Worm (Caenorhabditis elegans) whole organism, early embryonic: Measurements from ENCODE around the gene ire-1.

Experiments used
- ceh-13 ChIP-seq: fragments of 200-800 bp; sonication (Bioruptor generic); optimal IDR thresholded peaks from 2 replicates; lab custom pipeline; 2018; ENCODE audit warnings: mild to moderate bottlenecking, missing genetic modification characterization, missing compliant biosample characterization
- ets-7 ChIP-seq: sonication (generic microtip); optimal IDR thresholded peaks from 2 replicates; lab custom pipeline; 2016; ENCODE audit warnings: missing genotype, missing genetic modification characterization, missing compliant biosample characterization
- scrt-1 ChIP-seq: fragments of 200-800 bp; sonication (Bioruptor generic); IDR thresholded peaks from 2 replicates; pipeline ENCODE4 v1.3.6; 2022; ENCODE audit warnings: missing genetic modification characterization, missing compliant biosample characterization
- tra-4 ChIP-seq: sonication (generic microtip); optimal IDR thresholded peaks from 2 replicates; lab custom pipeline; 2017; ENCODE audit warnings: missing genetic modification characterization, missing compliant biosample characterization

The ire-1 gene

ce11 chrII:8062334-8062791, 62.3 kb downstream of the ire-1 start, which contains the start of gene ufd-2:
Gene ufd-2, plus strand, starts transcription at chrII:8062741.
- TF ChIP-seq ceh-13 (GFP tag; lab: Kevin White, UChicago) (no peak), tra-4 (tag; lab: Kevin White, UChicago) (no peak), scrt-1 (0 out of 2 replicates have a peak, but pooled peaks have one; percentile 23), ets-7 (tag; lab: Kevin White, UChicago) (peak; percentile 14)
